Worm (Caenorhabditis elegans) whole organism, L4 larva: ENCODE data around the gene srh-34.
A peak's percentile ranks its signal among the peaks of the same experiment; 100 is the strongest.

Source experiments
- D1046.2 ChIP-seq: fragments of 200-800 bp; sonication (Bioruptor generic); IDR thresholded peaks from 2 replicates; pipeline ENCODE4 v1.3.6; 2022; ENCODE audit warnings: missing genetic modification characterization, missing compliant biosample characterization
- F26F4.8 ChIP-seq: fragments of 200-800 bp; sonication (Bioruptor generic); conservative IDR thresholded peaks from 2 replicates; pipeline ENCODE4 v1.3.6; 2022; ENCODE audit warnings: missing genetic modification characterization, missing compliant biosample characterization
- F37D6.2 ChIP-seq: sonication (generic microtip); optimal IDR thresholded peaks from 2 replicates; lab custom pipeline; 2016; ENCODE audit warnings: mild to moderate bottlenecking, missing genetic modification characterization, missing compliant biosample characterization
- F44E2.7 ChIP-seq: fragments of 200-800 bp; sonication (Bioruptor generic); IDR thresholded peaks from 2 replicates; pipeline ENCODE4 v2.1.2; 2022; ENCODE audit warnings: missing genetic modification characterization, missing compliant biosample characterization
- Y105C5A.15 ChIP-seq: fragments of 200-800 bp; sonication (Bioruptor generic); IDR thresholded peaks from 2 replicates; pipeline ENCODE4 v1.3.6; 2022; ENCODE audit warnings: missing genetic modification characterization, missing compliant biosample characterization
- Y5F2A.4 ChIP-seq: fragments of 200-800 bp; sonication (Bioruptor generic); optimal IDR thresholded peaks from 2 replicates; lab custom pipeline; 2018; ENCODE audit warnings: mild to moderate bottlenecking, missing genetic modification characterization, missing compliant biosample characterization
- aly-2 ChIP-seq: sonication (generic microtip); optimal IDR thresholded peaks from 2 replicates; lab custom pipeline; 2018; ENCODE audit warnings: missing biosample characterization, missing genetic modification characterization
- arid-1 ChIP-seq: fragments of 200-800 bp; sonication (Bioruptor generic); conservative IDR thresholded peaks from 2 replicates; pipeline ENCODE4 v1.3.6; 2022; ENCODE audit warnings: missing genetic modification reagents, missing genetic modification characterization, missing compliant biosample characterization
- ceh-32 ChIP-seq: sonication (generic microtip); optimal IDR thresholded peaks from 2 replicates; lab custom pipeline; 2016; ENCODE audit warnings: mild to moderate bottlenecking, missing genetic modification characterization, missing compliant biosample characterization; ENCODE audit not compliant: poor library complexity
- ceh-44 ChIP-seq: fragments of 200-800 bp; sonication (Bioruptor generic); IDR thresholded peaks from 2 replicates; pipeline ENCODE4 v1.3.6; 2022; ENCODE audit warnings: missing genetic modification reagents, missing genetic modification characterization, missing compliant biosample characterization
- ceh-82 ChIP-seq: sonication (generic microtip); optimal IDR thresholded peaks from 2 replicates; lab custom pipeline; 2017; ENCODE audit warnings: missing biosample characterization, missing genetic modification characterization
- ces-1 ChIP-seq: fragments of 150-350 bp; sonication (generic microtip); optimal IDR thresholded peaks from 4 replicates; lab custom pipeline; 2014; ENCODE audit warnings: missing biosample characterization, missing genetic modification reagents, missing genetic modification characterization
- daf-16 ChIP-seq, 3 experiments: sonication (generic microtip); optimal IDR thresholded peaks; 2 replicates each; lab custom pipeline; 2016 to 2017; ENCODE audit warnings: missing genetic modification characterization in 3 of 3, missing genetic modification reagents in 3 of 3, mild to moderate bottlenecking in 2 of 3, missing compliant biosample characterization in 2 of 3, missing biosample characterization in 1 of 3, moderate library complexity in 1 of 3
- dmd-6 ChIP-seq: fragments of 200-800 bp; sonication (Bioruptor generic); IDR thresholded peaks from 2 replicates; pipeline ENCODE4 v1.3.6; 2022; ENCODE audit warnings: missing genetic modification reagents, missing genetic modification characterization, missing compliant biosample characterization
- dmd-9 ChIP-seq: fragments of 200-800 bp; sonication (Bioruptor generic); IDR thresholded peaks from 2 replicates; pipeline ENCODE4 v1.3.6; 2022; ENCODE audit warnings: missing genetic modification reagents, missing genetic modification characterization, missing compliant biosample characterization
- dve-1 ChIP-seq: sonication (generic microtip); optimal IDR thresholded peaks from 2 replicates; lab custom pipeline; 2017; ENCODE audit warnings: antibody characterized with exemption, mild to moderate bottlenecking, missing genetic modification characterization, missing compliant biosample characterization; ENCODE audit not compliant: insufficient read depth
- egl-43 ChIP-seq: fragments of 200-800 bp; sonication (Bioruptor generic); IDR thresholded peaks from 2 replicates; pipeline ENCODE4 v1.3.6; 2022; ENCODE audit warnings: missing genetic modification reagents, missing genetic modification characterization, missing compliant biosample characterization
- hif-1 ChIP-seq, 2 experiments: sonication (generic microtip); optimal IDR thresholded peaks; 2 replicates each; lab custom pipeline; 2016 to 2017; ENCODE audit warnings: missing compliant biosample characterization in 2 of 2, missing genetic modification characterization in 2 of 2, missing genetic modification reagents in 2 of 2, missing genotype in 2 of 2, mild to moderate bottlenecking in 1 of 2
- hlh-11 ChIP-seq: fragments of 200-800 bp; sonication (Bioruptor generic); optimal IDR thresholded peaks from 2 replicates; lab custom pipeline; 2018; ENCODE audit warnings: mild to moderate bottlenecking, missing genetic modification characterization, missing compliant biosample characterization
- hmg-1.1 ChIP-seq: fragments of 200-800 bp; sonication (Bioruptor generic); IDR thresholded peaks from 2 replicates; pipeline ENCODE4 v1.3.6; 2022; ENCODE audit warnings: missing genetic modification reagents, missing genetic modification characterization, missing compliant biosample characterization
- lin-15B ChIP-seq: fragments of 150-350 bp; sonication (generic microtip); optimal IDR thresholded peaks from 3 replicates; lab custom pipeline; 2014; ENCODE audit warnings: missing biosample characterization, missing genetic modification characterization
- lin-29 ChIP-seq: fragments of 200-800 bp; sonication (Bioruptor generic); IDR thresholded peaks from 2 replicates; pipeline ENCODE4 v1.3.6; 2022; ENCODE audit warnings: missing genetic modification reagents, missing genetic modification characterization, missing compliant biosample characterization
- lin-38 ChIP-seq: fragments of 200-800 bp; sonication (Bioruptor generic); IDR thresholded peaks from 2 replicates; pipeline ENCODE4 v1.3.6; 2022; ENCODE audit warnings: missing genetic modification reagents, missing genetic modification characterization, missing compliant biosample characterization
- lsy-2 ChIP-seq, 2 experiments: fragments of 150-350 bp in 1 of 2; sonication (generic microtip) in 1 of 2; optimal IDR thresholded peaks; 2 replicates each; lab custom pipeline; 2014 to 2017; ENCODE audit warnings: missing biosample characterization in 2 of 2, missing genetic modification characterization in 2 of 2
- mxl-2 ChIP-seq: fragments of 200-800 bp; sonication (Bioruptor generic); conservative IDR thresholded peaks from 2 replicates; pipeline ENCODE4 v1.3.6; 2022; ENCODE audit warnings: missing genetic modification reagents, missing genetic modification characterization, missing compliant biosample characterization
- nhr-10 ChIP-seq: fragments of 150-350 bp; optimal IDR thresholded peaks from 2 replicates; lab custom pipeline; 2014; ENCODE audit warnings: missing biosample characterization, missing genetic modification characterization
- nhr-102 ChIP-seq: sonication (generic microtip); optimal IDR thresholded peaks from 2 replicates; lab custom pipeline; 2016; ENCODE audit warnings: mild to moderate bottlenecking, missing genetic modification characterization, moderate library complexity, missing compliant biosample characterization
- nhr-111 ChIP-seq: fragments of 200-800 bp; sonication (Bioruptor generic); optimal IDR thresholded peaks from 2 replicates; lab custom pipeline; 2018; ENCODE audit warnings: mild to moderate bottlenecking, missing genetic modification characterization, missing compliant biosample characterization
- nhr-237 ChIP-seq: sonication (generic microtip); optimal IDR thresholded peaks from 2 replicates; lab custom pipeline; 2017; ENCODE audit warnings: missing biosample characterization, missing genetic modification characterization
- nhr-28 ChIP-seq: fragments of 150-350 bp; optimal IDR thresholded peaks from 2 replicates; lab custom pipeline; 2014; ENCODE audit warnings: missing biosample characterization, missing genetic modification characterization
- nhr-48 ChIP-seq: sonication (generic microtip); optimal IDR thresholded peaks from 2 replicates; lab custom pipeline; 2016; ENCODE audit warnings: mild to moderate bottlenecking, missing genetic modification characterization, missing compliant biosample characterization
- nhr-77 ChIP-seq: fragments of 150-350 bp; optimal IDR thresholded peaks from 2 replicates; lab custom pipeline; 2014; ENCODE audit warnings: missing biosample characterization, missing genetic modification characterization
- pha-4 ChIP-seq, 2 experiments: fragments of 150-350 bp in 1 of 2; fragments of 200-800 bp in 1 of 2; sonication (Bioruptor generic) in 1 of 2; IDR thresholded peaks in 1 of 2; optimal IDR thresholded peaks in 1 of 2; 2 replicates each; pipeline versions ENCODE4 v1.3.6 to Lab custom; 2014 to 2022; ENCODE audit warnings: missing genetic modification characterization in 2 of 2, missing genetic modification reagents in 2 of 2, missing biosample characterization in 1 of 2, missing compliant biosample characterization in 1 of 2
- pqm-1 ChIP-seq: sonication (generic microtip); optimal IDR thresholded peaks from 2 replicates; lab custom pipeline; 2017; ENCODE audit warnings: missing biosample characterization, missing genetic modification characterization
- snpc-4 ChIP-seq: fragments of 150-350 bp; optimal IDR thresholded peaks from 2 replicates; lab custom pipeline; 2014; ENCODE audit warnings: missing biosample characterization, missing genetic modification characterization
- spr-3 ChIP-seq: fragments of 200-800 bp; sonication (Bioruptor generic); optimal IDR thresholded peaks from 2 replicates; lab custom pipeline; 2018; ENCODE audit warnings: mild to moderate bottlenecking, missing genetic modification characterization, missing compliant biosample characterization
- unc-62 ChIP-seq, 3 experiments: fragments of 150-350 bp in 1 of 3; sonication (generic microtip); optimal IDR thresholded peaks in 2 of 3; peaks in 1 of 3; 1 replicate in 1 of 3; 2 replicates in 2 of 3; lab custom pipeline; 2014 to 2017; ENCODE audit warnings: missing biosample characterization in 3 of 3, missing genetic modification characterization in 3 of 3, missing genetic modification reagents in 3 of 3, missing genotype in 1 of 3
- vab-7 ChIP-seq: fragments of 200-800 bp; sonication (Bioruptor generic); IDR thresholded peaks from 2 replicates; pipeline ENCODE4 v1.3.6; 2022; ENCODE audit warnings: missing genetic modification reagents, missing genetic modification characterization, missing compliant biosample characterization
- zip-2 ChIP-seq: fragments of 150-350 bp; optimal IDR thresholded peaks from 2 replicates; lab custom pipeline; 2014; ENCODE audit warnings: missing biosample characterization, missing genetic modification characterization
- ztf-11 ChIP-seq: fragments of 150-350 bp; optimal IDR thresholded peaks from 2 replicates; lab custom pipeline; 2014; ENCODE audit warnings: missing biosample characterization, missing genetic modification characterization

Gene srh-34

DNA sequence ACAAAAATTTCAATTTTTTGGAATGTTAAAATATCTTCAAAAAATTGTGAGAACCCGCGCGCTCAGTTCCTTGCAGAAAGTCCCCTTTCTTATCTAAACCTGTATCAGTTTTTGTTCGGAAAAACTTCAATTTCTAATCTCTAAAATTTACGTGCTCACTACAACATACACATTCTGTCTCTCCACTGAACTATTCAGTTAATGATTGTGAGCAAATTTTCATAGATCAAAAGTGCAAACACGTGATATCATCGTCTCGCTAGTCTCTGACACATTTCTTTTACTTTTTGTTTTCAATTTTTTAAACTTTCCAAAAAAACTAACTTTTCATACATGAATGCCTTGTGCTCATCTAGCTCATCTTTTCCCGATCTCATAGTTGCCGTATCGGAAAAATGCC is 13.0 kb upstream of the srh-34 start, which contains the start of gene nhr-203 (continued):
- TF ChIP-seq hmg-1.1 (GFP tag; lab: Robert Waterston, UW) (no peak), egl-43 (GFP tag; lab: Robert Waterston, UW) (no peak), nhr-77 (tag; lab: Kevin White, UChicago) (peak; percentile 66), mxl-2 (GFP tag; lab: Robert Waterston, UW) (no peak), nhr-48 (peak; percentile 49), lin-38 (GFP tag; lab: Robert Waterston, UW) (no peak), lsy-2 (tag; optimal IDR thresholded peaks at IDR 0.05; lab: Kevin White, UChicago) (peak in 1 of 2 experiments; percentile 6), ceh-82 (tag; lab: Kevin White, UChicago) (no peak), lin-15B (no peak), D1046.2 (GFP tag; lab: Robert Waterston, UW) (no peak), ceh-44 (no peak), nhr-237 (tag; lab: Kevin White, UChicago) (no peak), Y105C5A.15 (GFP tag; lab: Robert Waterston, UW) (no peak), arid-1 (GFP tag; lab: Robert Waterston, UW) (no peak), dmd-6 (GFP tag; lab: Robert Waterston, UW) (peak; percentile 89), nhr-10 (tag; lab: Kevin White, UChicago) (no peak), Y5F2A.4 (GFP tag; lab: Kevin White, UChicago) (no peak), zip-2 (tag; lab: Kevin White, UChicago) (no peak), dmd-9 (GFP tag; lab: Robert Waterston, UW) (no peak), F26F4.8 (no peak), hlh-11 (tag; lab: Kevin White, UChicago) (peak; percentile 63), nhr-111 (no peak), nhr-102 (peak; percentile 35), hif-1 (tag; optimal IDR thresholded peaks at IDR 0.05; lab: Kevin White, UChicago) (peak in 1 of 2 experiments; percentile 14), spr-3 (no peak), vab-7 (GFP tag; lab: Robert Waterston, UW) (no peak), F44E2.7 (no peak), aly-2 (tag; lab: Kevin White, UChicago) (no peak), lin-29 (GFP tag; lab: Robert Waterston, UW) (no peak), ztf-11 (no peak), F37D6.2 (tag; lab: Kevin White, UChicago) (no peak), ceh-32 (no peak), unc-62 (GFP tag; optimal IDR thresholded peaks at IDR 0.05 in 1 of 2; lab: Kevin White, UChicago) (no peak), unc-62 (tag; optimal IDR thresholded peaks at IDR 0.05; lab: Kevin White, UChicago) (no peak), snpc-4 (tag; lab: Kevin White, UChicago) (no peak)

DNA sequence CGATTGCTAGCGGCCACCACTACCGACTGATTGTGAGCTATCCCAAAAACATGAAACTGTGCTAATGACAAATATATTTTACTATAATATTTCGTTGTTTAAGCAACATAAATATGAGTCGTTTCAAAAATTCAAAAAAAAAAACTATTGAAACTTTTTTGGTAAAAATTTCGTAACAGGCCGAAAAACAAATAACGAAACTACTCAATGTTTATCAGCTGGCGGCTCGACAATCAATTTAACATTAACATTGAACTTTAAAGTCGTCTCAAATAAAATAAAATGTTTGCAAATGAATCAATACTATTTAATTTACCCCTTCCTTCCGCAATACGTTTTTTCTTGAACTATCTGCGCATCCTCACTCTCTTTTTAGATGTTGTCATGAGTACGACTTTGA is 11.4 kb upstream of the srh-34 start:
- TF ChIP-seq dve-1 (peak; percentile 23), pqm-1 (tag; lab: Kevin White, UChicago) (peak; percentile 18), hlh-11 (tag; lab: Kevin White, UChicago) (no peak), ces-1 (GFP tag; lab: Kevin White, UChicago) (no peak), nhr-28 (tag; lab: Kevin White, UChicago) (peak; percentile 36), snpc-4 (tag; lab: Kevin White, UChicago) (no peak), pha-4 (GFP tag; IDR thresholded peaks at IDR 0.05; lab: Robert Waterston, UW) (no peak), pha-4 (tag; optimal IDR thresholded peaks at IDR 0.05; lab: Kevin White, UChicago) (no peak), daf-16 (GFP tag; optimal IDR thresholded peaks at IDR 0.05; lab: Kevin White, UChicago) (no peak), daf-16 (tag; optimal IDR thresholded peaks at IDR 0.05; lab: Kevin White, UChicago) (peak; percentile 62)
